Fruit fly (Drosophila melanogaster): Measurements from ENCODE around the gene CG12684.
A peak's percentile ranks its signal among the peaks of the same experiment; 100 is the strongest.

Gene CG12684

dm6 chrX:4534002-4534401 is 37.7 kb downstream of the CG12684 start:
- TF ChIP-seq ovo (GFP tag; optimal IDR thresholded peaks at IDR 0.05) (no peak), Clk (GFP tag; optimal IDR thresholded peaks at IDR 0.05) (no peak), CG11617 (GFP tag; optimal IDR thresholded peaks at IDR 0.05) (no peak), tj (GFP tag; optimal IDR thresholded peaks at IDR 0.05) (no peak)

DNA sequence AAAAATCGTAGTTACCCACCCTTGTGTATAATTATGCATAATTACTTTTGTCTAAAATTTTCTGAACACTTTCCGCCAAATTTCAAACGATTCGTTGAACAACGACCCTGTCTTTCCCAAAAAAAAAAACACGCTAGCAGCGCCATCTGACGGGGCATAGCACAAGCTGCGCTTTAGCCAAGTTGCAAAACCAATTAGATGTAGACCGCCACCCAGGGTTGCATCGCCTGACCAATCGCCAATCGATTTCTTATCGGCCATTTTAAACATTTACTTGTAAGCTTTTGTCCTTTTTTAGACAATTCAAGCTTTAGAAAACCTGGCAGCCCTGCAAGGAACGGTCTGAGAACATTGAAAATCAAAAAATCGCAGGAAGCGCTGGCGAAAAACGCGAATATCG is 41.8 kb downstream of the CG12684 start, which contains the start of gene CG3556:
CG3556 (plus strand) TSS at position 323 of the 400 bp plus-strand sequence.
- TF ChIP-seq Mnt (GFP tag; optimal IDR thresholded peaks at IDR 0.05), result no peak
- peak; percentile 71 for TF ChIP-seq bab1 (GFP tag; optimal IDR thresholded peaks at IDR 0.05)

dm6 chrX:4526754-4527153 is 45.0 kb downstream of the CG12684 start:
- TF ChIP-seq ovo (GFP tag; optimal IDR thresholded peaks at IDR 0.05) (no peak), kay (GFP tag; ENCODE audit: borderline replicate concordance) (no peak), Hr96 (GFP tag; optimal IDR thresholded peaks at IDR 0.05) (no peak), Mnt (GFP tag; optimal IDR thresholded peaks at IDR 0.05) (no peak), cic (GFP tag; optimal IDR thresholded peaks at IDR 0.05) (no peak), CG7101 (tag; optimal IDR thresholded peaks at IDR 0.05) (no peak), cnc (optimal IDR thresholded peaks at IDR 0.05) (no peak)
